Worm (Caenorhabditis elegans): ENCODE data around the gene K02F3.2.

Gene K02F3.2

ce11 chrIII:859898-860297 lies 14.3 kb downstream of the K02F3.2 start, which contains the start of gene exos-4.2:
Gene exos-4.2, plus strand, starts transcription at chrIII:860198.
- TF ChIP-seq pha-4 (tag; optimal IDR thresholded peaks at IDR 0.05) (no peak), elt-3 (tag; optimal IDR thresholded peaks at IDR 0.05) (no peak), unc-39 (tag; optimal IDR thresholded peaks at IDR 0.05) (no peak), mep-1 (tag; optimal IDR thresholded peaks at IDR 0.05) (no peak), ztf-11 (tag; optimal IDR thresholded peaks at IDR 0.05) (no peak), M03D4.4 (tag; optimal IDR thresholded peaks at IDR 0.05) (no peak), elt-1 (tag; optimal IDR thresholded peaks at IDR 0.05; ENCODE audit: borderline replicate concordance, insufficient read depth) (no peak), nhr-12 (tag; optimal IDR thresholded peaks at IDR 0.05) (no peak), drap-1 (GFP tag; optimal IDR thresholded peaks at IDR 0.05) (no peak), snpc-4 (tag; optimal IDR thresholded peaks at IDR 0.05) (no peak), flh-1 (GFP tag; optimal IDR thresholded peaks at IDR 0.05) (no peak), ceh-43 (GFP tag; optimal IDR thresholded peaks at IDR 0.05) (no peak), lsy-2 (tag; optimal IDR thresholded peaks at IDR 0.05) (no peak)

- peak; percentile 93 for TF ChIP-seq ces-1 (GFP tag; optimal IDR thresholded peaks at IDR 0.05)
- no peak for TF ChIP-seq drap-1 (GFP tag; optimal IDR thresholded peaks at IDR 0.05)
Measured at ce11 chrIII:861819-862356, 16.2 kb downstream of the K02F3.2 start, which contains the start of gene arx-4. Gene arx-4, plus strand, starts transcription at chrIII:862306.

DNA sequence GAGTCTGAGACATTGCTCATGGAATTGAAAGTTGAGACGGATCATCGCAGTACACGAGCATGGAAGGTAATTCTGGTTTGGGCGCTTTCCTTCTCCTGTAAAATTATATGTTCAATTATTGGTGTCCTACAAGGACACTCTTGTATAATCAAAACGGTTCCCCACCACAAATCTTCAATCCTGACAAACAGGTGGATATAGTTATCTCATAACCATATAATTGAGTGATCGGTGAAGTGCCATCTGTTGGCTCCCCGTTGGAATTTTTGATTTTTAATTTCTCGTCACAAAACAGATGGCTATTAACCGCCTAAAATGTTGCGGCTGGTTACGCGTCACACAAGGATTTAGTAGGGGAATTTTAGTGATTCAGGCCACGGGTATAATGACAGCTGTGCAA lies 23.2 kb downstream of the K02F3.2 start:
- TF ChIP-seq M03D4.4 (tag; optimal IDR thresholded peaks at IDR 0.05) (no peak), lin-32 (GFP tag; optimal IDR thresholded peaks at IDR 0.05) (peak; percentile 69)

ce11 chrIII:869869-870268 lies 24.2 kb downstream of the K02F3.2 start, which contains the start of gene T24C4.2:
Gene T24C4.2, minus strand, starts transcription at chrIII:869969.
- TF ChIP-seq cnd-1 (tag; optimal IDR thresholded peaks at IDR 0.05) (peak; percentile 20), lin-32 (GFP tag; optimal IDR thresholded peaks at IDR 0.05) (peak; percentile 22), zip-8 (tag; optimal IDR thresholded peaks at IDR 0.05) (peak; percentile 42), unc-39 (tag; optimal IDR thresholded peaks at IDR 0.05) (no peak), lsy-2 (tag; optimal IDR thresholded peaks at IDR 0.05) (no peak), M03D4.4 (tag; optimal IDR thresholded peaks at IDR 0.05) (no peak), blmp-1 (tag; optimal IDR thresholded peaks at IDR 0.05) (no peak), lin-13 (tag; optimal IDR thresholded peaks at IDR 0.05) (no peak), mls-2 (tag; optimal IDR thresholded peaks at IDR 0.05) (no peak), drap-1 (GFP tag; optimal IDR thresholded peaks at IDR 0.05) (no peak), ceh-39 (tag; optimal IDR thresholded peaks at IDR 0.05) (peak; percentile 47), unc-120 (tag; optimal IDR thresholded peaks at IDR 0.05; ENCODE audit: poor library complexity, severe bottlenecking) (no peak), nhr-2 (tag; optimal IDR thresholded peaks at IDR 0.05) (no peak), nhr-28 (tag; optimal IDR thresholded peaks at IDR 0.05) (no peak)

ce11 chrIII:870555-870954 lies 24.9 kb downstream of the K02F3.2 start:
- TF ChIP-seq nhr-76 (tag; optimal IDR thresholded peaks at IDR 0.05) (no peak), mep-1 (tag; optimal IDR thresholded peaks at IDR 0.05) (peak; percentile 8), sem-2 (GFP tag; optimal IDR thresholded peaks at IDR 0.05) (no peak), mls-2 (tag; optimal IDR thresholded peaks at IDR 0.05) (no peak), blmp-1 (tag; optimal IDR thresholded peaks at IDR 0.05) (no peak), ceh-39 (tag; optimal IDR thresholded peaks at IDR 0.05) (peak; percentile 20), sptf-1 (tag; optimal IDR thresholded peaks at IDR 0.05) (no peak), unc-120 (tag; optimal IDR thresholded peaks at IDR 0.05; ENCODE audit: poor library complexity, severe bottlenecking) (no peak), ces-1 (GFP tag; optimal IDR thresholded peaks at IDR 0.05) (no peak), M03D4.4 (tag; optimal IDR thresholded peaks at IDR 0.05) (no peak), nhr-2 (tag; optimal IDR thresholded peaks at IDR 0.05) (peak; percentile 71), zip-8 (tag; optimal IDR thresholded peaks at IDR 0.05) (peak; percentile 67), cnd-1 (tag; optimal IDR thresholded peaks at IDR 0.05) (peak; percentile 57), elt-1 (tag; optimal IDR thresholded peaks at IDR 0.05; ENCODE audit: borderline replicate concordance, insufficient read depth) (peak; percentile 49), unc-39 (tag; optimal IDR thresholded peaks at IDR 0.05) (peak; percentile 68)

DNA sequence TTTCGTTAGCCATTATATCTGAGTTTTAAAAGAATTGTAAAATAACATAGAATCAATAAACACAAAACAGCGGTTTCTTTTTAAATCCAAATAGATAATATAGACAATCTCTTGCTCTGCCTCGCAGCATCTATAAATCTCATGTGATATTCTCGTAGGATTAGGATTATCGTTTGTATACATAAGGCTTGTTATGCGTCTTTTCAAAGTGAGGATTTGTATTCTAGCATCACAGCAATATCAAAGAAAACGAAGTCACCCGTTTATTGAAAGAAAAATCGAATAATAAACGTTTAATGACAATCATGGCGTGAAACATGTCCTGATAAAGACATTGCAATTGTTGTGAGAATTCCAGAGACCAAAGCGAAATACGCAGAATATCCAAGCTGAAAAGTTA lies 26.7 kb downstream of the K02F3.2 start, which contains the start of the genes T24C4.3 and clc-20:
TSS of gene T24C4.3 (minus strand) at position 101 of the 400 bp plus-strand sequence.
TSS of gene clc-20 (plus strand) at position 211 of the 400 bp plus-strand sequence.
- TF ChIP-seq mab-5 (tag; optimal IDR thresholded peaks at IDR 0.05) (no peak), bed-3 (GFP tag; optimal IDR thresholded peaks at IDR 0.05) (no peak), nhr-2 (tag; optimal IDR thresholded peaks at IDR 0.05) (no peak), ceh-39 (tag; optimal IDR thresholded peaks at IDR 0.05) (no peak), unc-62 (GFP tag; optimal IDR thresholded peaks at IDR 0.05) (no peak), drap-1 (GFP tag; optimal IDR thresholded peaks at IDR 0.05) (no peak), ces-1 (GFP tag; optimal IDR thresholded peaks at IDR 0.05) (no peak), ceh-83 (GFP tag; optimal IDR thresholded peaks at IDR 0.05) (no peak), sem-2 (GFP tag; optimal IDR thresholded peaks at IDR 0.05) (no peak), mep-1 (tag; optimal IDR thresholded peaks at IDR 0.05) (no peak), snpc-4 (tag; optimal IDR thresholded peaks at IDR 0.05) (no peak), unc-120 (tag; optimal IDR thresholded peaks at IDR 0.05; ENCODE audit: poor library complexity, severe bottlenecking) (no peak), nhr-237 (tag; optimal IDR thresholded peaks at IDR 0.05) (no peak), mls-2 (tag; optimal IDR thresholded peaks at IDR 0.05) (no peak), hlh-1 (tag; optimal IDR thresholded peaks at IDR 0.05) (no peak), ham-2 (GFP tag; optimal IDR thresholded peaks at IDR 0.05) (no peak), lin-32 (GFP tag; optimal IDR thresholded peaks at IDR 0.05) (no peak), nhr-76 (tag; optimal IDR thresholded peaks at IDR 0.05) (no peak)
